Fruit fly (Drosophila melanogaster): ENCODE data around the gene CG17271.

Gene CG17271

dm6 chr3R:20846768-20847167 is 25.1 kb upstream of the CG17271 start, which contains the start of gene CG15696:
Gene CG15696 (plus strand): TSS chr3R:20847068.
- TF ChIP-seq CrebA (GFP tag; optimal IDR thresholded peaks at IDR 0.05; ENCODE audit: borderline replicate concordance) (no peak), Hr83 (GFP tag; optimal IDR thresholded peaks at IDR 0.05; ENCODE audit: poor library complexity, severe bottlenecking) (no peak), ey (GFP tag; optimal IDR thresholded peaks at IDR 0.05) (no peak), Dfd (GFP tag; optimal IDR thresholded peaks at IDR 0.05) (no peak), h (GFP tag; optimal IDR thresholded peaks at IDR 0.05) (no peak), Dif (GFP tag; optimal IDR thresholded peaks at IDR 0.05; ENCODE audit: partially characterized antibody) (no peak), GATAd (GFP tag; optimal IDR thresholded peaks at IDR 0.05) (no peak), Mio (GFP tag; optimal IDR thresholded peaks at IDR 0.05) (no peak), OdsH (GFP tag; optimal IDR thresholded peaks at IDR 0.05) (no peak), Sp1 (GFP tag; optimal IDR thresholded peaks at IDR 0.05) (no peak), Vsx2 (GFP tag; optimal IDR thresholded peaks at IDR 0.05; ENCODE audit: partially characterized antibody) (no peak), sage (GFP tag; optimal IDR thresholded peaks at IDR 0.05) (no peak), br (GFP tag; optimal IDR thresholded peaks at IDR 0.05) (no peak), CG9705 (GFP tag; optimal IDR thresholded peaks at IDR 0.05) (no peak), dsf (GFP tag; optimal IDR thresholded peaks at IDR 0.05; ENCODE audit: borderline replicate concordance) (no peak), usp (GFP tag; optimal IDR thresholded peaks at IDR 0.05) (no peak), Rel (GFP tag; optimal IDR thresholded peaks at IDR 0.05) (no peak), Rel (tag; optimal IDR thresholded peaks at IDR 0.05) (no peak), Hnf4 (GFP tag; optimal IDR thresholded peaks at IDR 0.05) (no peak)

DNA sequence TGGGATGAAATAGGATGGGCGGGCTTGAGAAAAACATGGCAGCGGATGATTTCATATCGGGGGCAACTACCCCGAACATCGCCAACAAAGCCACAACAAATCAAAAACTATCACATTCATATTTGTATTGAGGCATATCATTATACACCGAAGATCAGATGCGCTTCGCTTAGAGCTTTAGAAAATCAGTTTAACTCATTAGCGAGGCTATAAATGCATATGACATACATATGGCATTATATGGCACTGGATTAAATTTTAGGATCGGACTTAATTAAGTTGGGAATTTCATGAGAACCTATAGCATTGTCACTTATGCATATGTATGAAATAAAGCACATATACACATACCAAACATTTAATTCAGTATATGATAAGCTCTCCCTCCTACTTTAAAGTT is 24.7 kb upstream of the CG17271 start:
- TF ChIP-seq CG32264 (GFP tag; optimal IDR thresholded peaks at IDR 0.05) (no peak), Sp1 (GFP tag; optimal IDR thresholded peaks at IDR 0.05) (no peak), OdsH (GFP tag; optimal IDR thresholded peaks at IDR 0.05) (no peak), Hr78 (GFP tag; optimal IDR thresholded peaks at IDR 0.05) (no peak), Dfd (GFP tag; optimal IDR thresholded peaks at IDR 0.05) (no peak), fru (GFP tag; optimal IDR thresholded peaks at IDR 0.05) (no peak), foxo (GFP tag; optimal IDR thresholded peaks at IDR 0.05) (no peak), woc (GFP tag; optimal IDR thresholded peaks at IDR 0.05) (no peak), rgr (GFP tag; optimal IDR thresholded peaks at IDR 0.05) (no peak), Vsx2 (GFP tag; optimal IDR thresholded peaks at IDR 0.05; ENCODE audit: partially characterized antibody) (no peak), jim (GFP tag; optimal IDR thresholded peaks at IDR 0.05) (no peak), Hr83 (GFP tag; optimal IDR thresholded peaks at IDR 0.05; ENCODE audit: poor library complexity, severe bottlenecking) (no peak), br (GFP tag; optimal IDR thresholded peaks at IDR 0.05) (no peak), dl (GFP tag; optimal IDR thresholded peaks at IDR 0.05; ENCODE audit: insufficient read depth in 1 of 2, partially characterized antibody in 2 of 2) (no peak), brk (GFP tag; optimal IDR thresholded peaks at IDR 0.05) (no peak), psq (GFP tag; optimal IDR thresholded peaks at IDR 0.05) (no peak), Hnf4 (GFP tag; optimal IDR thresholded peaks at IDR 0.05) (no peak), Dif (GFP tag; optimal IDR thresholded peaks at IDR 0.05; ENCODE audit: partially characterized antibody) (no peak), CrebA (GFP tag; optimal IDR thresholded peaks at IDR 0.05; ENCODE audit: borderline replicate concordance) (no peak)

DNA sequence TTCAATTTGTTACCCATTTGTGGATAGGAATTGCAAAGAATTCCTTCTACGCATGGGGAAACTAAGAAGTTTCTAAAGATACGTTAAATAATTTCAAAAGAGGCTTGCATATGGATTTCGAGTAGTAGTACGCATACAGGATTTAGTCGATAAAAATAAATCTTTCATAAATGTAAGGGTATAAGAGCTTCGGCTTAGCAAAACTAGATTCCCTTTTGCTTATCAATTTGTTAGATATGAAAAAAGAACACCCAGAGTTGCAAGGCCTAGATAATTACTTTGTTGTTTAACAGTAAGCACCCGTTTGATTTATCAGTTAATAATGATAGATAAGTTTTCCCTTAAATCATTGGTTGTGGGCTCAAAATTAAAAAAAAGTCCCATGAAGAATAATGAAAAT is 23.8 kb upstream of the CG17271 start:
- no peak for TF ChIP-seq Dif (GFP tag; optimal IDR thresholded peaks at IDR 0.05; ENCODE audit: partially characterized antibody)
- TF ChIP-seq psq (GFP tag; optimal IDR thresholded peaks at IDR 0.05), result no peak
- no peak for TF ChIP-seq rgr (GFP tag; optimal IDR thresholded peaks at IDR 0.05)
- no peak for TF ChIP-seq dsf (GFP tag; optimal IDR thresholded peaks at IDR 0.05; ENCODE audit: borderline replicate concordance)
- TF ChIP-seq OdsH (GFP tag; optimal IDR thresholded peaks at IDR 0.05), result no peak
- TF ChIP-seq woc (GFP tag; optimal IDR thresholded peaks at IDR 0.05), result no peak
- TF ChIP-seq N (GFP tag; optimal IDR thresholded peaks at IDR 0.05), result no peak
- TF ChIP-seq ey (GFP tag; optimal IDR thresholded peaks at IDR 0.05), result no peak
- TF ChIP-seq br (GFP tag; optimal IDR thresholded peaks at IDR 0.05), result no peak
- TF ChIP-seq tai (GFP tag; optimal IDR thresholded peaks at IDR 0.05), result no peak
- TF ChIP-seq Abd-B (GFP tag; optimal IDR thresholded peaks at IDR 0.05), result no peak
- TF ChIP-seq CrebA (GFP tag; optimal IDR thresholded peaks at IDR 0.05; ENCODE audit: borderline replicate concordance), result no peak
- TF ChIP-seq GATAd (GFP tag; optimal IDR thresholded peaks at IDR 0.05), result no peak

DNA sequence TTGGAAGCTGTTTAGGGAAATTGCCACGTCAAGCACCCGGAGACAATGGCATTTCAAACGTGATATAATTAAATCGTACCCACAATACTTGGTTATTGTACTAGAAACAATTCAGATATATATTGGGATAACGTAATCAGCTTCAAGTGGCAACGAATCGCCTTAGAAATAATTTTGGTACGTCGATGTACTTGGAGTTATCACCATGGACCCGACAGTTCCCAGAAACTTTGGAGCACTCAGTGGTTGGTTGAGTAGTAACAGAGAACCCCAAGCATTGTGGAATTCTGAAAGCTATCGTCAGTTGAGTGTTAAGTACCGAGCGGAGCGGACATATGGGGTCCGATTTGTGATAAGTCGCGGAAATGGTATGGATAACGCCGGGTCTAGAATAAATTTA is 20.2 kb upstream of the CG17271 start, which contains the start of gene CG15695:
Gene CG15695, plus strand, starts transcription at position 301 of the 400 bp plus-strand sequence.
- no peak for TF ChIP-seq GATAd (GFP tag; optimal IDR thresholded peaks at IDR 0.05)
- no peak for TF ChIP-seq Vsx2 (GFP tag; optimal IDR thresholded peaks at IDR 0.05; ENCODE audit: partially characterized antibody)
- no peak for TF ChIP-seq Hr83 (GFP tag; optimal IDR thresholded peaks at IDR 0.05; ENCODE audit: poor library complexity, severe bottlenecking)
- TF ChIP-seq Hnf4 (GFP tag; optimal IDR thresholded peaks at IDR 0.05), result no peak
- TF ChIP-seq dmrt93B (GFP tag; optimal IDR thresholded peaks at IDR 0.05), result no peak
- TF ChIP-seq rgr (GFP tag; optimal IDR thresholded peaks at IDR 0.05), result no peak
- TF ChIP-seq jim (GFP tag; optimal IDR thresholded peaks at IDR 0.05), result no peak
- no peak for TF ChIP-seq dl (GFP tag; optimal IDR thresholded peaks at IDR 0.05; ENCODE audit: insufficient read depth in 1 of 2, partially characterized antibody in 2 of 2)
- TF ChIP-seq pan (optimal IDR thresholded peaks at IDR 0.05), result no peak
- TF ChIP-seq Myc (optimal IDR thresholded peaks at IDR 0.05), result no peak
- TF ChIP-seq br (GFP tag; optimal IDR thresholded peaks at IDR 0.05), result no peak
- no peak for TF ChIP-seq foxo (GFP tag; optimal IDR thresholded peaks at IDR 0.05)
- no peak for TF ChIP-seq Dif (GFP tag; optimal IDR thresholded peaks at IDR 0.05; ENCODE audit: partially characterized antibody)
- no peak for TF ChIP-seq Rel (GFP tag; optimal IDR thresholded peaks at IDR 0.05)
- TF ChIP-seq Rel (tag; optimal IDR thresholded peaks at IDR 0.05), result no peak
- TF ChIP-seq Dfd (GFP tag; optimal IDR thresholded peaks at IDR 0.05), result no peak
- TF ChIP-seq fru (GFP tag; optimal IDR thresholded peaks at IDR 0.05), result no peak
- TF ChIP-seq dsf (GFP tag; optimal IDR thresholded peaks at IDR 0.05; ENCODE audit: borderline replicate concordance), result no peak

All from whole organism, wandering third instar larva.